Worm (Caenorhabditis elegans) whole organism, late embryonic: ENCODE data around the gene mmad-1.

Source experiments
- Y22D7AL.16 ChIP-seq: sonication (generic microtip); optimal IDR thresholded peaks from 2 replicates; lab custom pipeline; 2016; ENCODE audit warnings: missing genetic modification characterization, missing compliant biosample characterization
- ahr-1 ChIP-seq: sonication (generic microtip); optimal IDR thresholded peaks from 2 replicates; lab custom pipeline; 2016; ENCODE audit warnings: missing genetic modification characterization, missing compliant biosample characterization
- npax-4 ChIP-seq: sonication (generic microtip); optimal IDR thresholded peaks from 2 replicates; lab custom pipeline; 2016; ENCODE audit warnings: missing genetic modification characterization, missing compliant biosample characterization
- unc-55 ChIP-seq: sonication (generic microtip); optimal IDR thresholded peaks from 2 replicates; lab custom pipeline; 2017; ENCODE audit warnings: missing biosample characterization, missing genetic modification reagents, missing genetic modification characterization

- TF ChIP-seq Y22D7AL.16 (tag; lab: Kevin White, UChicago), result no peak
- TF ChIP-seq ahr-1 (tag; lab: Kevin White, UChicago), result no peak
- TF ChIP-seq npax-4 (tag; lab: Kevin White, UChicago), result no peak
- TF ChIP-seq unc-55 (GFP tag; lab: Kevin White, UChicago), result no peak
Observed at ce11 chrIII:13535735-13536390, 12.9 kb downstream of the mmad-1 start.
